Worm (Caenorhabditis elegans): ENCODE results near the gene clec-221.

The clec-221 gene

ce11 chrV:10940571-10940991 is 13.7 kb downstream of the clec-221 start (continued):
- TF ChIP-seq ama-1 (optimal IDR thresholded peaks at IDR 0.05) (peak; percentile 23), ceh-90 (tag; optimal IDR thresholded peaks at IDR 0.05) (peak; percentile 14), aha-1 (tag; optimal IDR thresholded peaks at IDR 0.05) (no peak), fkh-4 (tag; optimal IDR thresholded peaks at IDR 0.05; ENCODE audit: borderline replicate concordance) (no peak), pqm-1 (tag; optimal IDR thresholded peaks at IDR 0.05) (peak; percentile 16), aly-2 (tag; optimal IDR thresholded peaks at IDR 0.05) (peak; percentile 6), mep-1 (tag; optimal IDR thresholded peaks at IDR 0.05) (peak; percentile 79), snpc-4 (tag; optimal IDR thresholded peaks at IDR 0.05) (no peak), ceh-8 (GFP tag; optimal IDR thresholded peaks at IDR 0.05) (no peak), zag-1 (tag; optimal IDR thresholded peaks at IDR 0.05) (no peak), zip-4 (GFP tag; optimal IDR thresholded peaks at IDR 0.05) (peak; percentile 71), alr-1 (tag; optimal IDR thresholded peaks at IDR 0.05; ENCODE audit: borderline replicate concordance) (no peak), lin-15B (tag; optimal IDR thresholded peaks at IDR 0.05) (no peak), nhr-237 (tag; optimal IDR thresholded peaks at IDR 0.05) (no peak), rnt-1 (tag; optimal IDR thresholded peaks at IDR 0.05) (peak; percentile 60), nhr-11 (tag; optimal IDR thresholded peaks at IDR 0.05) (no peak), C04F5.9 (tag; optimal IDR thresholded peaks at IDR 0.05) (no peak), nhr-12 (tag; optimal IDR thresholded peaks at IDR 0.05) (no peak), irx-1 (tag; optimal IDR thresholded peaks at IDR 0.05) (no peak), nhr-85 (tag) (peak; percentile 87), sup-37 (GFP tag; optimal IDR thresholded peaks at IDR 0.05) (no peak), hlh-4 (tag; optimal IDR thresholded peaks at IDR 0.05) (no peak), skn-1 (tag; optimal IDR thresholded peaks at IDR 0.05) (peak; percentile 66), efl-1 (optimal IDR thresholded peaks at IDR 0.05) (peak; percentile 38 to 67), efl-1 (GFP tag; optimal IDR thresholded peaks at IDR 0.05 in 1 of 2) (no peak), jun-1 (tag; optimal IDR thresholded peaks at IDR 0.05) (peak; percentile 62), efl-3 (GFP tag; optimal IDR thresholded peaks at IDR 0.05) (no peak), vab-15 (tag; optimal IDR thresholded peaks at IDR 0.05) (no peak), tbx-2 (tag; optimal IDR thresholded peaks at IDR 0.05) (peak; percentile 24), nhr-47 (tag; optimal IDR thresholded peaks at IDR 0.05) (peak; percentile 57), pag-3 (tag; optimal IDR thresholded peaks at IDR 0.05; ENCODE audit: borderline replicate concordance, insufficient read depth) (no peak), grh-1 (GFP tag; IDR thresholded peaks at IDR 0.05) (no peak)

ce11 chrV:10939990-10940570 is 14.2 kb downstream of the clec-221 start:
- TF ChIP-seq blmp-1 (tag; optimal IDR thresholded peaks at IDR 0.05) = peak; percentile 46
- TF ChIP-seq grh-1 (GFP tag; IDR thresholded peaks at IDR 0.05) = peak; percentile 46; the same call in 1 of the 2 replicates
- TF ChIP-seq efl-1 (optimal IDR thresholded peaks at IDR 0.05) = no peak
- peak in 1 of 2 experiments; percentile 70 for TF ChIP-seq efl-1 (GFP tag; optimal IDR thresholded peaks at IDR 0.05 in 1 of 2)
- no peak for TF ChIP-seq unc-98 (GFP tag; IDR thresholded peaks at IDR 0.05)
- TF ChIP-seq unc-62 (GFP tag; optimal IDR thresholded peaks at IDR 0.05) = no peak
- TF ChIP-seq ama-1 (optimal IDR thresholded peaks at IDR 0.05) = no peak
- peak in 1 of 2 experiments; percentile 19 for TF ChIP-seq mdl-1 (tag; optimal IDR thresholded peaks at IDR 0.05)
- TF ChIP-seq ceh-88 (GFP tag; IDR thresholded peaks at IDR 0.05) = no peak
- peak; percentile 92 for TF ChIP-seq nhr-85 (tag)

- TF ChIP-seq elt-2 (tag; optimal IDR thresholded peaks at IDR 0.05) (peak; percentile 73), lsy-2 (tag; optimal IDR thresholded peaks at IDR 0.05) (peak in 1 of 2 experiments; percentile 1), dpl-1 (GFP tag; optimal IDR thresholded peaks at IDR 0.05) (peak in 1 of 3 experiments; percentile 12), Y116A8C.19 (tag; optimal IDR thresholded peaks at IDR 0.05; ENCODE audit: borderline replicate concordance) (no peak), mdl-1 (tag; optimal IDR thresholded peaks at IDR 0.05) (peak in 1 of 2 experiments; percentile 32), nhr-20 (tag; optimal IDR thresholded peaks at IDR 0.05) (peak; percentile 10), zip-4 (GFP tag; optimal IDR thresholded peaks at IDR 0.05) (peak; percentile 88), rnt-1 (tag; optimal IDR thresholded peaks at IDR 0.05) (peak; percentile 52), pax-3 (tag; optimal IDR thresholded peaks at IDR 0.05) (no peak), skn-1 (tag; optimal IDR thresholded peaks at IDR 0.05) (peak; percentile 72), lin-14 (GFP tag; optimal IDR thresholded peaks at IDR 0.05) (peak; percentile 27), nhr-71 (tag; optimal IDR thresholded peaks at IDR 0.05) (peak; percentile 48), mep-1 (tag; optimal IDR thresholded peaks at IDR 0.05) (peak; percentile 3), unc-130 (tag; optimal IDR thresholded peaks at IDR 0.05) (no peak), efl-1 (optimal IDR thresholded peaks at IDR 0.05) (no peak), efl-1 (GFP tag; optimal IDR thresholded peaks at IDR 0.05 in 1 of 2) (peak; percentile 1 to 17)
Measured at ce11 chrV:10938739-10939138, 15.5 kb downstream of the clec-221 start, which contains the start of gene F17C11.11. Gene F17C11.11, minus strand, starts transcription at chrV:10938817.

Measured in whole organism, L1 larva.